Worm (Caenorhabditis elegans) whole organism, L4 larva: Measurements from ENCODE around the gene rer-1.

Experiments
- F49E8.2 ChIP-seq: sonication (generic microtip); optimal IDR thresholded peaks from 2 replicates; lab custom pipeline; 2016; ENCODE audit warnings: missing compliant biosample characterization, mild to moderate bottlenecking, missing genetic modification characterization, borderline replicate concordance
- R02D3.7 ChIP-seq: fragments of 150-350 bp; sonication (generic microtip); optimal IDR thresholded peaks from 3 replicates; lab custom pipeline; 2014; ENCODE audit warnings: missing biosample characterization, missing genetic modification characterization
- T20F7.1 ChIP-seq: fragments of 200-800 bp; sonication (Bioruptor generic); optimal IDR thresholded peaks from 2 replicates; lab custom pipeline; 2018; ENCODE audit warnings: mild to moderate bottlenecking, missing genetic modification characterization, missing compliant biosample characterization
- ZK337.2 ChIP-seq: fragments of 200-800 bp; sonication (Bioruptor generic); IDR thresholded peaks from 2 replicates; pipeline ENCODE4 v1.3.6; 2022; ENCODE audit warnings: missing genetic modification reagents, missing genetic modification characterization, missing compliant biosample characterization
- ama-1 ChIP-seq: fragments of 150-350 bp; optimal IDR thresholded peaks from 2 replicates; lab custom pipeline; 2014; ENCODE audit warnings: inconsistent platforms, mixed read lengths
- ceh-62 ChIP-seq: sonication (generic microtip); optimal IDR thresholded peaks from 2 replicates; lab custom pipeline; 2017; ENCODE audit warnings: missing biosample characterization, missing genetic modification characterization
- ces-1 ChIP-seq: fragments of 150-350 bp; sonication (generic microtip); optimal IDR thresholded peaks from 4 replicates; lab custom pipeline; 2014; ENCODE audit warnings: missing biosample characterization, missing genetic modification reagents, missing genetic modification characterization
- daf-12 ChIP-seq: fragments of 150-350 bp; optimal IDR thresholded peaks from 2 replicates; lab custom pipeline; 2014; ENCODE audit warnings: missing biosample characterization, missing genetic modification reagents, missing genetic modification characterization
- daf-16 ChIP-seq, 3 experiments: sonication (generic microtip); optimal IDR thresholded peaks; 2 replicates each; lab custom pipeline; 2016 to 2017; ENCODE audit warnings: missing genetic modification characterization in 3 of 3, missing genetic modification reagents in 3 of 3, mild to moderate bottlenecking in 2 of 3, missing compliant biosample characterization in 2 of 3, missing biosample characterization in 1 of 3, moderate library complexity in 1 of 3
- dmd-6 ChIP-seq: fragments of 200-800 bp; sonication (Bioruptor generic); IDR thresholded peaks from 2 replicates; pipeline ENCODE4 v1.3.6; 2022; ENCODE audit warnings: missing genetic modification reagents, missing genetic modification characterization, missing compliant biosample characterization
- dve-1 ChIP-seq: sonication (generic microtip); optimal IDR thresholded peaks from 2 replicates; lab custom pipeline; 2017; ENCODE audit warnings: antibody characterized with exemption, mild to moderate bottlenecking, missing genetic modification characterization, missing compliant biosample characterization; ENCODE audit not compliant: insufficient read depth
- fkh-10 ChIP-seq: fragments of 150-350 bp; optimal IDR thresholded peaks from 2 replicates; lab custom pipeline; 2014; ENCODE audit warnings: missing biosample characterization, missing genetic modification reagents, missing genetic modification characterization
- gei-8 ChIP-seq: fragments of 200-800 bp; sonication (Bioruptor generic); optimal IDR thresholded peaks from 2 replicates; lab custom pipeline; 2018; ENCODE audit warnings: mild to moderate bottlenecking, missing genetic modification characterization, missing compliant biosample characterization
- hif-1 ChIP-seq, 2 experiments: sonication (generic microtip); optimal IDR thresholded peaks; 2 replicates each; lab custom pipeline; 2016 to 2017; ENCODE audit warnings: missing compliant biosample characterization in 2 of 2, missing genetic modification characterization in 2 of 2, missing genetic modification reagents in 2 of 2, missing genotype in 2 of 2, mild to moderate bottlenecking in 1 of 2
- hlh-11 ChIP-seq: fragments of 200-800 bp; sonication (Bioruptor generic); optimal IDR thresholded peaks from 2 replicates; lab custom pipeline; 2018; ENCODE audit warnings: mild to moderate bottlenecking, missing genetic modification characterization, missing compliant biosample characterization
- hlh-30 ChIP-seq: sonication (generic microtip); optimal IDR thresholded peaks from 2 replicates; lab custom pipeline; 2017; ENCODE audit warnings: antibody characterized with exemption, mild to moderate bottlenecking, missing genetic modification characterization, missing compliant biosample characterization; ENCODE audit not compliant: insufficient read depth
- hmg-1.1 ChIP-seq: fragments of 200-800 bp; sonication (Bioruptor generic); IDR thresholded peaks from 2 replicates; pipeline ENCODE4 v1.3.6; 2022; ENCODE audit warnings: missing genetic modification reagents, missing genetic modification characterization, missing compliant biosample characterization
- lim-7 ChIP-seq: fragments of 200-800 bp; sonication (Bioruptor generic); IDR thresholded peaks from 2 replicates; pipeline ENCODE4 v1.3.6; 2022; ENCODE audit warnings: missing genetic modification characterization, missing compliant biosample characterization
- lsy-2 ChIP-seq, 2 experiments: fragments of 150-350 bp in 1 of 2; sonication (generic microtip) in 1 of 2; optimal IDR thresholded peaks; 2 replicates each; lab custom pipeline; 2014 to 2017; ENCODE audit warnings: missing biosample characterization in 2 of 2, missing genetic modification characterization in 2 of 2
- madf-9 ChIP-seq: fragments of 200-800 bp; sonication (Bioruptor generic); conservative IDR thresholded peaks from 2 replicates; pipeline ENCODE4 v1.3.6; 2022; ENCODE audit warnings: missing genetic modification reagents, missing genetic modification characterization, missing compliant biosample characterization
- mep-1 ChIP-seq: fragments of 150-350 bp; sonication (generic microtip); optimal IDR thresholded peaks from 3 replicates; lab custom pipeline; 2014; ENCODE audit warnings: missing biosample characterization, missing genetic modification characterization
- mes-2 ChIP-seq: sonication (generic microtip); optimal IDR thresholded peaks from 2 replicates; lab custom pipeline; 2016; ENCODE audit warnings: missing genotype, mild to moderate bottlenecking, missing genetic modification characterization, missing compliant biosample characterization; ENCODE audit not compliant: poor library complexity, severe bottlenecking
- nhr-11 ChIP-seq: fragments of 150-350 bp; optimal IDR thresholded peaks from 2 replicates; lab custom pipeline; 2014; ENCODE audit warnings: missing biosample characterization, missing genetic modification characterization
- nhr-237 ChIP-seq: sonication (generic microtip); optimal IDR thresholded peaks from 2 replicates; lab custom pipeline; 2017; ENCODE audit warnings: missing biosample characterization, missing genetic modification characterization
- nhr-25 ChIP-seq: sonication (generic microtip); optimal IDR thresholded peaks from 2 replicates; lab custom pipeline; 2017; ENCODE audit warnings: missing genetic modification characterization, mild to moderate bottlenecking, missing compliant biosample characterization, antibody characterized with exemption, moderate library complexity, borderline replicate concordance; ENCODE audit not compliant: insufficient read depth
- nhr-6 ChIP-seq: fragments of 150-350 bp; optimal IDR thresholded peaks from 2 replicates; lab custom pipeline; 2014; ENCODE audit warnings: missing biosample characterization, missing genetic modification characterization
- nhr-77 ChIP-seq: fragments of 150-350 bp; optimal IDR thresholded peaks from 2 replicates; lab custom pipeline; 2014; ENCODE audit warnings: missing biosample characterization, missing genetic modification characterization
- pha-4 ChIP-seq, 2 experiments: fragments of 150-350 bp in 1 of 2; fragments of 200-800 bp in 1 of 2; sonication (Bioruptor generic) in 1 of 2; IDR thresholded peaks in 1 of 2; optimal IDR thresholded peaks in 1 of 2; 2 replicates each; pipeline versions ENCODE4 v1.3.6 to Lab custom; 2014 to 2022; ENCODE audit warnings: missing genetic modification characterization in 2 of 2, missing genetic modification reagents in 2 of 2, missing biosample characterization in 1 of 2, missing compliant biosample characterization in 1 of 2
- pqm-1 ChIP-seq: sonication (generic microtip); optimal IDR thresholded peaks from 2 replicates; lab custom pipeline; 2017; ENCODE audit warnings: missing biosample characterization, missing genetic modification characterization
- rbr-2 ChIP-seq: sonication (generic microtip); optimal IDR thresholded peaks from 2 replicates; lab custom pipeline; 2016; ENCODE audit warnings: missing genotype, missing genetic modification characterization, missing compliant biosample characterization
- spr-1 ChIP-seq: sonication (generic microtip); optimal IDR thresholded peaks from 2 replicates; lab custom pipeline; 2016; ENCODE audit warnings: mild to moderate bottlenecking, missing genetic modification characterization, missing compliant biosample characterization
- tra-1 ChIP-seq: fragments of 200-800 bp; sonication (Bioruptor generic); IDR thresholded peaks from 2 replicates; pipeline ENCODE4 v1.3.6; 2022; ENCODE audit warnings: missing genetic modification reagents, missing genetic modification characterization, missing compliant biosample characterization
- unc-39 ChIP-seq: sonication (generic microtip); optimal IDR thresholded peaks from 2 replicates; lab custom pipeline; 2017; ENCODE audit warnings: missing biosample characterization, missing genetic modification characterization
- unc-62 ChIP-seq, 3 experiments: fragments of 150-350 bp in 1 of 3; sonication (generic microtip); optimal IDR thresholded peaks in 2 of 3; peaks in 1 of 3; 1 replicate in 1 of 3; 2 replicates in 2 of 3; lab custom pipeline; 2014 to 2017; ENCODE audit warnings: missing biosample characterization in 3 of 3, missing genetic modification characterization in 3 of 3, missing genetic modification reagents in 3 of 3, missing genotype in 1 of 3
- vab-7 ChIP-seq: fragments of 200-800 bp; sonication (Bioruptor generic); IDR thresholded peaks from 2 replicates; pipeline ENCODE4 v1.3.6; 2022; ENCODE audit warnings: missing genetic modification reagents, missing genetic modification characterization, missing compliant biosample characterization
- zfp-2 ChIP-seq: sonication (generic microtip); optimal IDR thresholded peaks from 2 replicates; lab custom pipeline; 2016; ENCODE audit warnings: mild to moderate bottlenecking, missing genetic modification characterization, missing compliant biosample characterization
- zip-11 ChIP-seq: fragments of 200-800 bp; sonication (Bioruptor generic); IDR thresholded peaks from 2 replicates; pipeline ENCODE4 v1.3.6; 2022; ENCODE audit warnings: missing genetic modification characterization, missing compliant biosample characterization
- zip-2 ChIP-seq: fragments of 150-350 bp; optimal IDR thresholded peaks from 2 replicates; lab custom pipeline; 2014; ENCODE audit warnings: missing biosample characterization, missing genetic modification characterization
- ztf-11 ChIP-seq: fragments of 150-350 bp; optimal IDR thresholded peaks from 2 replicates; lab custom pipeline; 2014; ENCODE audit warnings: missing biosample characterization, missing genetic modification characterization

Gene rer-1

DNA sequence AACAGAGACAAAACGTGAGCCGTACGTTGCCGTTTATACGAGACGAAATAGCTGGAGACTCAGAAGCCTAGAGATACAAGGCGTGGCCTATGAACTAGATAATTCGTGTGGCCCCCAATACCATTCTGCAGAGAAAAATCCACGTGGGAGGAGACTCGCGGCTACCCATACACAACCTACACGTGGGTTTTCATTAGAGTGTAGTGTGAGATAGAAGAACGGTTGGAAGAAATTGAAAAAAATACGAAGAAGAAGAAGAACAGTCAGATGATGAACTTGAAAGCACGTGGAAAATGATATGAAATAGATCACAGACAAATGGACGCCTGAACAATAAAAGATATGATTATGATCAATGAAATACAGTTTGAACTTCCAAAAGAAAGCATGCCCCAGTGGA lies 46.0 kb upstream of the rer-1 start (continued):
- no peak for TF ChIP-seq ZK337.2 (GFP tag; lab: Robert Waterston, UW)
- TF ChIP-seq daf-16 (GFP tag; optimal IDR thresholded peaks at IDR 0.05; lab: Kevin White, UChicago) = no peak
- TF ChIP-seq daf-16 (tag; optimal IDR thresholded peaks at IDR 0.05; lab: Kevin White, UChicago) = no peak
- no peak for TF ChIP-seq nhr-6 (tag; lab: Kevin White, UChicago)
- TF ChIP-seq fkh-10 (GFP tag; lab: Kevin White, UChicago) = no peak
- TF ChIP-seq tra-1 (GFP tag; lab: Robert Waterston, UW) = peak; percentile 58; the same call in 1 of the 2 replicates
- TF ChIP-seq unc-39 = no peak
- peak; percentile 30 for TF ChIP-seq nhr-25 (tag; lab: Kevin White, UChicago)
- no peak for TF ChIP-seq nhr-237 (tag; lab: Kevin White, UChicago)
- TF ChIP-seq hlh-30 (tag; lab: Kevin White, UChicago) = peak; percentile 72
- no peak for TF ChIP-seq nhr-77 (tag; lab: Kevin White, UChicago)
- no peak for TF ChIP-seq nhr-11 (tag; lab: Kevin White, UChicago)
- TF ChIP-seq ceh-62 (tag; lab: Kevin White, UChicago) = no peak
- no peak for TF ChIP-seq ama-1
- TF ChIP-seq hif-1 (tag; optimal IDR thresholded peaks at IDR 0.05; lab: Kevin White, UChicago) = no peak
- TF ChIP-seq, all 104 proteins: peak for 12

DNA sequence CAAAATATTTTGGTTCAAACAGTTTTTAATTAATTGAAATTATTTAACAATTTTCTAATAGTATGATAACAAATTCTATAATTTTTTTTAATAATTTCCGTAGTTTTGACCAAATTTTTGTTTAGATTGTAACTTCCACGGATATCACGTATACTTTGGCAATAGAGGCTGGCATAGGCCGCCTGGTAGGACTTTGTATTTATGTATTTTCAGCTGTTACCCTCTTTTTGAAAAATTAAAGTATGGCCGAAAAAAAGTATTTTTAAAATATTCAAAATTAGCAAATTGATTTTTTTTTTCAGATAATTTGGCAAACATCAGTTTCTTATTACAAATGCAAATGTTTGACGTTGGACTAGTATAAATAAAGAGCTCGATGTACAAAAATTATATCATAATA lies 44.7 kb upstream of the rer-1 start, which contains the start of the genes nsph-1.1 and K08F8.15:
nsph-1.1 (plus strand) TSS at position 301 of the 400 bp plus-strand sequence.
K08F8.15 (plus strand) TSS at position 335 of the 400 bp plus-strand sequence.
- TF ChIP-seq spr-1 (tag; lab: Kevin White, UChicago) (no peak), gei-8 (GFP tag; lab: Kevin White, UChicago) (no peak), lim-7 (GFP tag; lab: Robert Waterston, UW) (no peak), vab-7 (GFP tag; lab: Robert Waterston, UW) (no peak), tra-1 (GFP tag; lab: Robert Waterston, UW) (no peak), zip-11 (GFP tag; lab: Robert Waterston, UW) (no peak)

DNA sequence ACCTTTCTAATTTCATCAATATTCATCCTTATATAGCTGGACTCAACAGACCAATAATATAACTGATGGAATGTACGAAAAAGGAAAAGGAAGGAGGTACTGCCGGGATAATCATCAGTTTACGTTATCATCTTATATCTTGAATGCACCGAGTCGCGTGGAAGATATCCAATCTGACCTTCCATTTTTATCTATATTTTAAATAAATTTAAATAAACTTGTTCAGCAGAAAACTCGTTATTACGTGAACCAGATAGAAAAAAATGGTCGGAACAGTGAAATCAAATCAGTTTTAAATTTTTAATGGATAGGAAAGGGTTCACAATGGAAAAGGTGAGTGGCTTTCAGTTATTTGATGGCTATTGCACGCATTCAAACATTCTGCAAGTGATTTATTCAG lies 44.3 kb upstream of the rer-1 start, which contains the start of gene pah-1:
pah-1 (minus strand) TSS at position 101 of the 400 bp plus-strand sequence.
- TF ChIP-seq zfp-2 = no peak
- TF ChIP-seq ces-1 (GFP tag; lab: Kevin White, UChicago) = no peak
- TF ChIP-seq vab-7 (GFP tag; lab: Robert Waterston, UW) = no peak
- TF ChIP-seq hmg-1.1 (GFP tag; lab: Robert Waterston, UW) = no peak

DNA sequence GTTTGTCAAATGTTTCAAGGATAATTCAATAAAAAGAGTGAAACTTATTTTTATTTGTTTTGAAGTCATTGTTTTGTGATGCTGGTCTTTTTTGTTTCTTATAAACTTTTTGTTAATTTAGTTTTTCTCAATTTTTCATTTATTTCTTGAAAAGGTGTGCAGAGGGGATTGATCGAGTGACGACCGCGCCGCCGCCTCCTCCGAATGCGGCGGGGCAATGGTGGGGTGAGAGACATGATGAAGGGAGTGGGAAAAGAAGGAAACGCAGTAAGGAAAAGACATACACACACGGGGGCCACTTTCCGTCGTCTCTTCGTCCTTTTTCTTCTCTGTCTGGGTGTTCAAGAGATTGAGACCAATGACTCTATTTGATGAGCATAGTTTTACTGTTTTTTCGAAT lies 41.8 kb upstream of the rer-1 start:
- peak; percentile 48 for TF ChIP-seq mep-1 (tag; lab: Kevin White, UChicago)
- no peak for TF ChIP-seq R02D3.7
- no peak for TF ChIP-seq F49E8.2 (tag; lab: Kevin White, UChicago)
- no peak for TF ChIP-seq spr-1 (tag; lab: Kevin White, UChicago)
- TF ChIP-seq pqm-1 (tag; lab: Kevin White, UChicago) = peak; percentile 3
- no peak for TF ChIP-seq ztf-11 (tag; lab: Kevin White, UChicago)
- TF ChIP-seq zip-2 (tag; lab: Kevin White, UChicago) = no peak
- peak; percentile 65 for TF ChIP-seq hmg-1.1 (GFP tag; lab: Robert Waterston, UW)
- peak; percentile 25 for TF ChIP-seq dve-1 (tag; lab: Kevin White, UChicago)
- TF ChIP-seq T20F7.1 = no peak
- TF ChIP-seq unc-62 (GFP tag; optimal IDR thresholded peaks at IDR 0.05 in 1 of 2; lab: Kevin White, UChicago) = peak in 1 of 2 experiments; percentile 57
- TF ChIP-seq unc-62 (tag; optimal IDR thresholded peaks at IDR 0.05; lab: Kevin White, UChicago) = no peak
- TF ChIP-seq lsy-2 (tag; optimal IDR thresholded peaks at IDR 0.05; lab: Kevin White, UChicago) = peak in 1 of 2 experiments; percentile 32
- peak; percentile 20 for TF ChIP-seq hlh-11 (tag; lab: Kevin White, UChicago)
- TF ChIP-seq madf-9 (GFP tag; lab: Robert Waterston, UW) = 0 out of 2 replicates have a peak, but pooled peaks have one; percentile 4
- peak; percentile 30 for TF ChIP-seq hlh-30 (tag; lab: Kevin White, UChicago)
- TF ChIP-seq dmd-6 (GFP tag; lab: Robert Waterston, UW) = peak; percentile 27; the same call in 1 of the 2 replicates
- TF ChIP-seq rbr-2 (tag; lab: Kevin White, UChicago) = peak; percentile 1
- TF ChIP-seq daf-16 (GFP tag; optimal IDR thresholded peaks at IDR 0.05; lab: Kevin White, UChicago) = no peak
- peak; percentile 11 for TF ChIP-seq daf-16 (tag; optimal IDR thresholded peaks at IDR 0.05; lab: Kevin White, UChicago)
- TF ChIP-seq mes-2 (tag; lab: Kevin White, UChicago) = peak; percentile 54
- TF ChIP-seq daf-12 (tag; lab: Kevin White, UChicago) = no peak
- no peak for TF ChIP-seq pha-4 (GFP tag; IDR thresholded peaks at IDR 0.05; lab: Robert Waterston, UW)
- TF ChIP-seq pha-4 (tag; optimal IDR thresholded peaks at IDR 0.05; lab: Kevin White, UChicago) = no peak
